Fruit fly (Drosophila melanogaster) whole organism, adult: Measurements from ENCODE around the gene pins.

Experiments used
- CG11617 ChIP-seq: fragments of 200-800 bp; sonication (Bioruptor generic); optimal IDR thresholded peaks from 2 replicates; lab custom pipeline; 2017; ENCODE audit warnings: mild to moderate bottlenecking, missing biosample characterization, missing genetic modification reagents, missing genetic modification characterization
- CG12768 ChIP-seq: fragments of 200-800 bp; sonication (Bioruptor generic); optimal IDR thresholded peaks from 2 replicates; lab custom pipeline; 2017; ENCODE audit warnings: missing biosample characterization, missing genetic modification characterization, mild to moderate bottlenecking, moderate library complexity, missing genetic modification reagents
- CG14711 ChIP-seq: fragments of 200-800 bp; sonication (Bioruptor generic); optimal IDR thresholded peaks from 2 replicates; lab custom pipeline; 2018; ENCODE audit warnings: missing biosample characterization, mild to moderate bottlenecking, missing genetic modification characterization, moderate library complexity
- CG1620 ChIP-seq: fragments of 200-800 bp; sonication (Bioruptor generic); optimal IDR thresholded peaks from 2 replicates; lab custom pipeline; 2016; ENCODE audit warnings: missing biosample characterization, missing genetic modification characterization
- CG33017 ChIP-seq: fragments of 200-800 bp; sonication (Bioruptor generic); optimal IDR thresholded peaks from 2 replicates; lab custom pipeline; 2018; ENCODE audit warnings: missing biosample characterization, mild to moderate bottlenecking, missing genetic modification characterization, moderate library complexity
- CG5204 ChIP-seq: fragments of 200-800 bp; sonication (Bioruptor generic); optimal IDR thresholded peaks from 2 replicates; lab custom pipeline; 2016; ENCODE audit warnings: missing biosample characterization, missing genetic modification characterization
- CG7045 ChIP-seq: fragments of 200-800 bp; sonication (Bioruptor generic); optimal IDR thresholded peaks from 2 replicates; lab custom pipeline; 2017; ENCODE audit warnings: missing biosample characterization, mild to moderate bottlenecking, missing genetic modification characterization
- CG7101 ChIP-seq: fragments of 200-800 bp; sonication (Bioruptor generic); optimal IDR thresholded peaks from 2 replicates; lab custom pipeline; 2018; ENCODE audit warnings: missing biosample characterization, mild to moderate bottlenecking, missing genetic modification characterization, moderate library complexity
- Clk ChIP-seq: fragments of 200-800 bp; sonication (Bioruptor generic); optimal IDR thresholded peaks from 2 replicates; lab custom pipeline; 2017; ENCODE audit warnings: missing biosample characterization, missing genetic modification characterization
- Crg-1 ChIP-seq: fragments of 200-800 bp; sonication (Bioruptor generic); optimal IDR thresholded peaks from 2 replicates; lab custom pipeline; 2016; ENCODE audit warnings: missing biosample characterization, missing genetic modification characterization
- Hr96 ChIP-seq: fragments of 200-800 bp; sonication (Bioruptor generic); optimal IDR thresholded peaks from 2 replicates; lab custom pipeline; 2016; ENCODE audit warnings: missing biosample characterization, missing genetic modification characterization
- Mnt ChIP-seq: fragments of 200-800 bp; sonication (Bioruptor generic); optimal IDR thresholded peaks from 2 replicates; lab custom pipeline; 2016; ENCODE audit warnings: missing biosample characterization, mild to moderate bottlenecking, missing genetic modification characterization
- bab1 ChIP-seq: fragments of 200-800 bp; sonication (Bioruptor generic); optimal IDR thresholded peaks from 3 replicates; lab custom pipeline; 2019; ENCODE audit warnings: missing biosample characterization, mild to moderate bottlenecking, missing genetic modification characterization, moderate library complexity
- cic ChIP-seq: fragments of 200-800 bp; sonication (Bioruptor generic); optimal IDR thresholded peaks from 2 replicates; lab custom pipeline; 2017; ENCODE audit warnings: missing biosample characterization, mild to moderate bottlenecking, missing genetic modification characterization, moderate library complexity
- cnc ChIP-seq, 2 experiments: fragments of >200 bp; optimal IDR thresholded peaks; 2 replicates each; lab custom pipeline; 2017
- kay ChIP-seq: fragments of 200-800 bp; sonication (Bioruptor generic); peaks from one replicate; lab custom pipeline; 2016; ENCODE audit warnings: missing biosample characterization, missing genetic modification characterization, borderline replicate concordance
- ovo ChIP-seq: fragments of 200-800 bp; sonication (Bioruptor generic); optimal IDR thresholded peaks from 2 replicates; lab custom pipeline; 2016; ENCODE audit warnings: missing biosample characterization, missing genetic modification characterization
- pad ChIP-seq: fragments of 200-800 bp; sonication (Bioruptor generic); optimal IDR thresholded peaks from 3 replicates; lab custom pipeline; 2017; ENCODE audit warnings: missing biosample characterization, missing genetic modification characterization, mild to moderate bottlenecking, moderate library complexity, missing genetic modification reagents
- tj ChIP-seq: fragments of 200-800 bp; sonication (Bioruptor generic); optimal IDR thresholded peaks from 3 replicates; lab custom pipeline; 2017; ENCODE audit warnings: missing biosample characterization, mild to moderate bottlenecking, missing genetic modification characterization, moderate library complexity
- toe ChIP-seq: fragments of 200-800 bp; sonication (Bioruptor generic); optimal IDR thresholded peaks from 2 replicates; lab custom pipeline; 2016; ENCODE audit warnings: missing biosample characterization, missing genetic modification characterization

pins gene

dm6 chr3R:27552710-27553109 lies 29.9 kb upstream of the pins start:
- no peak for TF ChIP-seq ovo
- TF ChIP-seq Crg-1 (GFP tag; lab: Kevin White, UChicago): no peak
- TF ChIP-seq CG11617 (GFP tag; lab: Kevin White, UChicago): no peak
- no peak for TF ChIP-seq CG1620 (GFP tag; lab: Kevin White, UChicago)
- no peak for TF ChIP-seq cnc (optimal IDR thresholded peaks at IDR 0.05; lab: Kevin White, UChicago)
- TF ChIP-seq toe (GFP tag; lab: Kevin White, UChicago): no peak
- TF ChIP-seq CG14711: no peak
- no peak for TF ChIP-seq Hr96 (GFP tag; lab: Kevin White, UChicago)
- TF ChIP-seq CG7101: no peak
- TF ChIP-seq Clk (GFP tag; lab: Kevin White, UChicago): no peak
- TF ChIP-seq cic (GFP tag; lab: Kevin White, UChicago): no peak
- no peak for TF ChIP-seq tj (GFP tag; lab: Kevin White, UChicago)
- no peak for TF ChIP-seq bab1 (GFP tag; lab: Kevin White, UChicago)
- TF ChIP-seq CG12768 (GFP tag; lab: Kevin White, UChicago): no peak
- TF ChIP-seq Mnt (GFP tag; lab: Kevin White, UChicago): no peak
- TF ChIP-seq kay: no peak
- TF ChIP-seq pad (GFP tag; lab: Kevin White, UChicago): no peak
- TF ChIP-seq CG7045: no peak
- TF ChIP-seq CG33017 (tag; lab: Kevin White, UChicago): no peak
- no peak for TF ChIP-seq CG5204 (GFP tag; lab: Kevin White, UChicago)

DNA sequence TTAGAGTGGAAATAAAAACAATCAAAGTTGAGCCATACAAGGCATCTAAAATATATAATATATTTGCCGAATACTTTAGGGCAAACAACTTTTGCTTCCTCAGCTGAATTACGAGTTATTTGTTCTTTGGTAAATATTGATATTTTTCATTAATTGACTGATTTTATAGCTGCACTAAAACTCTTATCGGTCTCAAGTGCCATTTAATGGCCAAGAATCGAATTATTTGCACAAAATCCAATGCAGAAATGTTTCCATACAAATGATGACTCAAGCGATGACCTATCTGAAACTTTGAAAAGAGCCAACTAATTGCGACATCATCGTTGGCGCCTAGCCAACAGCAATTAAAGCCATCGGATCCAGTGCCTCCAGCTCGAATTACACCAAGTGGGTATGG lies 29.3 kb upstream of the pins start:
- TF ChIP-seq CG5204 (GFP tag; lab: Kevin White, UChicago): no peak
- TF ChIP-seq cic (GFP tag; lab: Kevin White, UChicago): peak; percentile 85
- no peak for TF ChIP-seq CG11617 (GFP tag; lab: Kevin White, UChicago)
- no peak for TF ChIP-seq Crg-1 (GFP tag; lab: Kevin White, UChicago)
- TF ChIP-seq CG1620 (GFP tag; lab: Kevin White, UChicago): no peak
- TF ChIP-seq toe (GFP tag; lab: Kevin White, UChicago): no peak
- peak; percentile 80 for TF ChIP-seq kay
- no peak for TF ChIP-seq ovo

- TF ChIP-seq cic (GFP tag; lab: Kevin White, UChicago): no peak
- no peak for TF ChIP-seq CG1620 (GFP tag; lab: Kevin White, UChicago)
- TF ChIP-seq kay: no peak
- no peak for TF ChIP-seq ovo
- no peak for TF ChIP-seq CG12768 (GFP tag; lab: Kevin White, UChicago)
- peak; percentile 57 for TF ChIP-seq CG11617 (GFP tag; lab: Kevin White, UChicago)
- TF ChIP-seq CG5204 (GFP tag; lab: Kevin White, UChicago): peak; percentile 48
- peak; percentile 32 for TF ChIP-seq pad (GFP tag; lab: Kevin White, UChicago)
- peak; percentile 41 for TF ChIP-seq tj (GFP tag; lab: Kevin White, UChicago)
- peak; percentile 92 for TF ChIP-seq bab1 (GFP tag; lab: Kevin White, UChicago)
- TF ChIP-seq CG7101: peak; percentile 53
- peak; percentile 73 for TF ChIP-seq CG14711
- peak; percentile 45 for TF ChIP-seq CG7045
- TF ChIP-seq Crg-1 (GFP tag; lab: Kevin White, UChicago): no peak
- no peak for TF ChIP-seq Mnt (GFP tag; lab: Kevin White, UChicago)
- TF ChIP-seq CG33017 (tag; lab: Kevin White, UChicago): peak; percentile 43
- no peak for TF ChIP-seq Clk (GFP tag; lab: Kevin White, UChicago)
- TF ChIP-seq cnc (optimal IDR thresholded peaks at IDR 0.05; lab: Kevin White, UChicago): peak in 1 of 2 experiments; percentile 2
- TF ChIP-seq toe (GFP tag; lab: Kevin White, UChicago): peak; percentile 10
- TF ChIP-seq Hr96 (GFP tag; lab: Kevin White, UChicago): peak; percentile 51
Observed at dm6 chr3R:27553921-27554320, 28.7 kb upstream of the pins start.

DNA sequence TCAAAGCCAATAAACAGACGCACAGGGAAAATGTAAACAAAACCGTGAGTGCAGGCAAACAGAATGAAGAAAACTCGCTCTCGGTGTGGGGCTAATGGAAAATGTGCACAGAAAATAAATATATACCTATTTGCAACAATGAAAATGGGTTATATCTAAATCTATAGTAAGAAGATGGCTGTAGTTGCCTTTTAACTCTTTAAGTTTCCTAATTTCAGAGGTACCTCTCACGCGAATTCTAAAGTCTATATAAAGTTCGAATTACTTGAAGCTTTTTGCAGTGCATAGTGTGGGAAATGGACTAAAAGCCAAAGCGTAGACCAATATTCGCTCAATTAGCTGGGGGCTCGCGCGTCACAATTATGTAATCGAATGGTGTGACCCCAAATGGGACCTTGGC lies 27.7 kb upstream of the pins start:
- TF ChIP-seq CG14711 (peak; percentile 39), CG12768 (GFP tag; lab: Kevin White, UChicago) (peak; percentile 29), CG33017 (tag; lab: Kevin White, UChicago) (peak; percentile 49), CG11617 (GFP tag; lab: Kevin White, UChicago) (peak; percentile 5), bab1 (GFP tag; lab: Kevin White, UChicago) (peak; percentile 51), CG7045 (peak; percentile 14), Crg-1 (GFP tag; lab: Kevin White, UChicago) (no peak), Clk (GFP tag; lab: Kevin White, UChicago) (no peak), CG7101 (peak; percentile 18)

dm6 chr3R:27555853-27556252 lies 26.8 kb upstream of the pins start:
- TF ChIP-seq kay (peak; percentile 52), CG1620 (GFP tag; lab: Kevin White, UChicago) (no peak)

DNA sequence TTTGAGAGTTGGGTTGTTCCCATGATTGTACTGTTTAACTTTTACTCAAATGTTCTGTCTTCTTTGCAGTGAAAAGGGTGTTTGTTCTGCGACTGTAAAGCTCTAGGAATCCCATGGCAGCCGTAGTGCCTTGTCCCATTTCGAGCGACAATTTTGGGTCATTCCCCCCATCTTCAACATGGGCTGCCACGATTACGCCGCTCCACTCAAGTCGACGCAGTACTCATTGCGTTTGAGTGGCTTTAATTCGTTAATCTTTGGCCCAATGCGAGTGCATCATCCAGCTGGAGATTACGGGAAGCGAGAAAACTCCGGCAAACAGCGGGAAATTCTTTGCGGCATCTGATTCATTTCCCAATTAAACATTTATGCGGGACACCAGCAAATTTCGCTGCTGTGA lies 26.2 kb upstream of the pins start:
- TF ChIP-seq ovo: no peak
- no peak for TF ChIP-seq toe (GFP tag; lab: Kevin White, UChicago)

DNA sequence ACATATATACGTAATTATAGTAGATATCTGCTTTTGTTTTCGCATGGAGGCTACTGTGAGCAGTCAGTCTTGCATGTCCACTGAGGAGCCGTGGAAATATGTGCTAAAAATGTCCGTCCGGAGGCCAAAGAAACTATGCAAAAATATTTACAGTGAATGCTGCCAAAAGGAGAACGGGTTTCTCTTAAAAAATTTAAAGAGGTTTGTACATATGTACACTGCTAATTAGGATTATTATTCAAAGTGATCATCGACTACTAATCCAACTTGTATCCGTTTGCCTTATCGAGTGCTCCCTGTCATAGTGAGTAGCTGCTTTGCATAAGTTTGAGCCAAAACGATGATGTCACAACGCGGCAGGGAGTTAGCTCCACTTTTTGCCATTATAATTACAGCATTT lies 25.7 kb upstream of the pins start:
- TF ChIP-seq CG14711 (peak; percentile 14), pad (GFP tag; lab: Kevin White, UChicago) (no peak), bab1 (GFP tag; lab: Kevin White, UChicago) (peak; percentile 9)
